Worm (Caenorhabditis elegans) whole organism, L3 larva: ENCODE measurements around the gene Y77E11A.23.

Experiments used
- ama-1 ChIP-seq: fragments of 150-350 bp; optimal IDR thresholded peaks from 2 replicates; lab custom pipeline; 2018
- elt-3 ChIP-seq, 3 experiments: fragments of 150-350 bp in 1 of 3; sonication (generic microtip) in 2 of 3; optimal IDR thresholded peaks; 2 replicates in 2 of 3; 4 replicates in 1 of 3; lab custom pipeline; 2014 to 2017; ENCODE audit warnings: missing biosample characterization in 3 of 3, missing genetic modification characterization in 3 of 3
- eor-1 ChIP-seq, 2 experiments: fragments of 150-350 bp; optimal IDR thresholded peaks; 2 replicates each; lab custom pipeline; 2014 to 2018; ENCODE audit warnings: missing biosample characterization in 2 of 2, missing genetic modification characterization in 2 of 2
- mml-1 ChIP-seq: fragments of 150-350 bp; sonication (generic microtip); optimal IDR thresholded peaks from 3 replicates; lab custom pipeline; 2014; ENCODE audit warnings: missing biosample characterization, missing genetic modification characterization
- skn-1 ChIP-seq: fragments of 150-350 bp; optimal IDR thresholded peaks from 2 replicates; lab custom pipeline; 2014; ENCODE audit warnings: missing biosample characterization, missing genetic modification characterization
- ztf-11 ChIP-seq: fragments of 150-350 bp; optimal IDR thresholded peaks from 2 replicates; lab custom pipeline; 2014; ENCODE audit warnings: missing biosample characterization, missing genetic modification characterization

DNA sequence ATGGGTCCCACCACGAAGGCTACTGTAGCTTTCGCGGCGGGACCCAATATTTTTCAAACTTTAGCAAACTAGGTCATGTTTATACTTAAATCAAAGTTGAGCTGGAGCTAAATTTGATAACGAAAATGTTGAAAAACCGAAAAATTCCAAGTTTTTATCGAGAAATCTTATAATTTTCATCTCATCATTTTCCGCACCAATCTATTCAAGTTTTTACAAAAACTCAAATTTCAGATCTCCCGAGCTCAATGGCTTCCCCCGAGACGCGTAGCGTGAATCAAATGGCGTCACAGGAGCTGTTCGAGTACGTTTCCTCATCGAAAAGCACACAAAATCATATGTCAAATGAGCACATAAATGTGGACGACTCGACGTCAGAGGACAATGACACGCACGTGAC is 32.3 kb downstream of the Y77E11A.23 start:
- TF ChIP-seq eor-1 (tag; optimal IDR thresholded peaks at IDR 0.05; lab: Kevin White, UChicago) (no peak), ama-1 (lab: Kevin White, UChicago) (no peak), skn-1 (tag; lab: Kevin White, UChicago) (no peak), mml-1 (tag; lab: Kevin White, UChicago) (no peak), ztf-11 (no peak), elt-3 (tag; optimal IDR thresholded peaks at IDR 0.05; lab: Kevin White, UChicago) (no peak)
